Fruit fly (Drosophila melanogaster) whole organism, wandering third instar larva: ENCODE results near the gene CG12170.

ENCODE experiments used
- Abd-B ChIP-seq: fragments of >200 bp; optimal IDR thresholded peaks from 2 replicates; lab custom pipeline; 2017; ENCODE audit warnings: missing biosample characterization, missing genetic modification characterization
- CG32264 ChIP-seq: fragments of 200-800 bp; sonication (Bioruptor generic); optimal IDR thresholded peaks from 2 replicates; lab custom pipeline; 2016; ENCODE audit warnings: missing biosample characterization, missing genetic modification characterization
- CG9705 ChIP-seq: fragments of 200-800 bp; sonication (Bioruptor generic); optimal IDR thresholded peaks from 2 replicates; lab custom pipeline; 2018; ENCODE audit warnings: missing biosample characterization, mild to moderate bottlenecking, missing genetic modification characterization
- CrebA ChIP-seq: fragments of 200-800 bp; sonication (Bioruptor generic); optimal IDR thresholded peaks from 2 replicates; lab custom pipeline; 2016; ENCODE audit warnings: missing biosample characterization, mild to moderate bottlenecking, missing genetic modification characterization, borderline replicate concordance
- Dfd ChIP-seq: fragments of >200 bp; optimal IDR thresholded peaks from 2 replicates; lab custom pipeline; 2017; ENCODE audit warnings: missing biosample characterization, missing genetic modification characterization
- Dif ChIP-seq: fragments of 200-275, 200-300 bp; sonication (Bioruptor generic); optimal IDR thresholded peaks from 2 replicates; lab custom pipeline; 2018; ENCODE audit warnings: missing biosample characterization, missing genetic modification characterization; ENCODE audit not compliant: partially characterized antibody
- HLH106 ChIP-seq: fragments of 200-800 bp; optimal IDR thresholded peaks from 3 replicates; lab custom pipeline; 2019; ENCODE audit warnings: missing biosample characterization, mild to moderate bottlenecking, missing genetic modification characterization, moderate library complexity
- Hnf4 ChIP-seq: fragments of 200-800 bp; sonication (Bioruptor generic); optimal IDR thresholded peaks from 2 replicates; lab custom pipeline; 2016; ENCODE audit warnings: missing biosample characterization, mild to moderate bottlenecking, missing genetic modification characterization
- Hr78 ChIP-seq: fragments of >200 bp; optimal IDR thresholded peaks from 2 replicates; lab custom pipeline; 2017; ENCODE audit warnings: missing biosample characterization, missing genetic modification characterization
- Hr83 ChIP-seq: fragments of 200-300 bp; sonication (Bioruptor generic); optimal IDR thresholded peaks from 2 replicates; lab custom pipeline; 2016; ENCODE audit warnings: missing biosample characterization, mild to moderate bottlenecking, missing genetic modification characterization, moderate library complexity; ENCODE audit not compliant: poor library complexity, severe bottlenecking
- Jra ChIP-seq: sonication (Bioruptor generic); optimal IDR thresholded peaks from 2 replicates; lab custom pipeline; 2016; ENCODE audit warnings: missing biosample characterization, missing genetic modification characterization
- Mio ChIP-seq: sonication (Bioruptor generic); optimal IDR thresholded peaks from 2 replicates; lab custom pipeline; 2016; ENCODE audit warnings: missing biosample characterization, missing genetic modification characterization
- Myc ChIP-seq: fragments of >200 bp; optimal IDR thresholded peaks from 2 replicates; lab custom pipeline; 2017
- N ChIP-seq: fragments of >200 bp; optimal IDR thresholded peaks from 2 replicates; lab custom pipeline; 2018; ENCODE audit warnings: missing biosample characterization, missing external identifiers, missing genetic modification characterization
- OdsH ChIP-seq: fragments of 200-800 bp; sonication (Bioruptor generic); optimal IDR thresholded peaks from 2 replicates; lab custom pipeline; 2016; ENCODE audit warnings: missing biosample characterization, mild to moderate bottlenecking, missing genetic modification characterization
- Rel ChIP-seq, 2 experiments: fragments of 200-800 bp; sonication (Bioruptor generic) in 1 of 2; optimal IDR thresholded peaks; 2 replicates in 1 of 2; 3 replicates in 1 of 2; lab custom pipeline; 2016 to 2019; ENCODE audit warnings: mild to moderate bottlenecking in 2 of 2, missing biosample characterization in 2 of 2, missing genetic modification characterization in 2 of 2, moderate library complexity in 1 of 2
- Sp1 ChIP-seq: fragments of 200-800 bp; sonication (Bioruptor generic); optimal IDR thresholded peaks from 3 replicates; lab custom pipeline; 2019; ENCODE audit warnings: missing biosample characterization, mild to moderate bottlenecking, missing genetic modification characterization, moderate library complexity
- Vsx2 ChIP-seq: fragments of 200-300, 225-300 bp; sonication (Bioruptor generic); optimal IDR thresholded peaks from 2 replicates; lab custom pipeline; 2018; ENCODE audit warnings: missing biosample characterization, missing genetic modification characterization; ENCODE audit not compliant: partially characterized antibody
- br ChIP-seq: fragments of 200-800 bp; sonication (Bioruptor generic); optimal IDR thresholded peaks from 2 replicates; lab custom pipeline; 2016; ENCODE audit warnings: missing biosample characterization, missing genetic modification characterization
- brk ChIP-seq: fragments of 200-800 bp; sonication (Bioruptor generic); optimal IDR thresholded peaks from 2 replicates; lab custom pipeline; 2016; ENCODE audit warnings: missing biosample characterization, mild to moderate bottlenecking, missing genetic modification characterization
- dl ChIP-seq, 2 experiments: fragments of 175-275, 200-275 bp in 1 of 2; fragments of 200-275 bp in 1 of 2; sonication (Bioruptor generic); optimal IDR thresholded peaks; lab custom pipeline; 2018; ENCODE audit warnings: mild to moderate bottlenecking in 2 of 2, missing biosample characterization in 2 of 2, missing genetic modification characterization in 2 of 2, moderate library complexity in 2 of 2; ENCODE audit not compliant: partially characterized antibody in 2 of 2, insufficient read depth in 1 of 2
- dmrt93B ChIP-seq: fragments of 200-800 bp; sonication (Bioruptor generic); optimal IDR thresholded peaks from 2 replicates; lab custom pipeline; 2018; ENCODE audit warnings: missing biosample characterization, mild to moderate bottlenecking, missing genetic modification characterization
- dsf ChIP-seq: sonication (Bioruptor generic); optimal IDR thresholded peaks from 2 replicates; lab custom pipeline; 2016; ENCODE audit warnings: missing biosample characterization, missing genetic modification characterization, borderline replicate concordance
- ey ChIP-seq: fragments of 200-800 bp; sonication (Bioruptor generic); optimal IDR thresholded peaks from 2 replicates; lab custom pipeline; 2016; ENCODE audit warnings: missing biosample characterization, missing genetic modification characterization
- foxo ChIP-seq, 2 experiments: fragments of 200-800 bp; sonication (Bioruptor generic); optimal IDR thresholded peaks; 2 replicates in 1 of 2; 3 replicates in 1 of 2; lab custom pipeline; 2016 to 2017; ENCODE audit warnings: missing biosample characterization in 2 of 2, missing genetic modification characterization in 2 of 2
- fru ChIP-seq: fragments of 200-800 bp; sonication (Bioruptor generic); optimal IDR thresholded peaks from 3 replicates; lab custom pipeline; 2016; ENCODE audit warnings: missing biosample characterization, mild to moderate bottlenecking, missing genetic modification characterization
- h ChIP-seq: fragments of 200-800 bp; sonication (Bioruptor generic); optimal IDR thresholded peaks from 3 replicates; lab custom pipeline; 2016; ENCODE audit warnings: missing biosample characterization, mild to moderate bottlenecking, missing genetic modification characterization
- jim ChIP-seq: fragments of 175-275, 200-325 bp; sonication (Bioruptor generic); optimal IDR thresholded peaks from 2 replicates; lab custom pipeline; 2016; ENCODE audit warnings: missing biosample characterization, mild to moderate bottlenecking, missing genetic modification characterization
- lola ChIP-seq: fragments of >200 bp; optimal IDR thresholded peaks from 2 replicates; lab custom pipeline; 2017; ENCODE audit warnings: missing biosample characterization, missing genetic modification characterization
- pan ChIP-seq: fragments of >200 bp; optimal IDR thresholded peaks from 2 replicates; lab custom pipeline; 2017
- psq ChIP-seq: fragments of 200-800 bp; sonication (Bioruptor generic); optimal IDR thresholded peaks from 3 replicates; lab custom pipeline; 2017; ENCODE audit warnings: missing biosample characterization, mild to moderate bottlenecking, missing genetic modification characterization, moderate library complexity
- rgr ChIP-seq: fragments of 200-800 bp; sonication (Bioruptor generic); optimal IDR thresholded peaks from 3 replicates; lab custom pipeline; 2016; ENCODE audit warnings: missing biosample characterization, mild to moderate bottlenecking, missing genetic modification characterization
- sage ChIP-seq: fragments of 200-800 bp; sonication (Bioruptor generic); optimal IDR thresholded peaks from 2 replicates; lab custom pipeline; 2016; ENCODE audit warnings: missing biosample characterization, mild to moderate bottlenecking, missing genetic modification characterization
- sv ChIP-seq: fragments of 200-800 bp; sonication (Bioruptor generic); optimal IDR thresholded peaks from 3 replicates; lab custom pipeline; 2016; ENCODE audit warnings: missing biosample characterization, missing genetic modification characterization
- tai ChIP-seq: sonication (Bioruptor generic); optimal IDR thresholded peaks from 2 replicates; lab custom pipeline; 2016; ENCODE audit warnings: missing biosample characterization, missing genetic modification characterization
- usp ChIP-seq: fragments of >200 bp; optimal IDR thresholded peaks from 2 replicates; lab custom pipeline; 2017; ENCODE audit warnings: missing biosample characterization, missing genetic modification characterization
- woc ChIP-seq: sonication (Bioruptor generic); optimal IDR thresholded peaks from 2 replicates; lab custom pipeline; 2016; ENCODE audit warnings: missing biosample characterization, mild to moderate bottlenecking, missing genetic modification characterization

Gene CG12170

dm6 chr3R:5633437-5633836 is 3.6 kb upstream of the CG12170 start, which contains the start of gene CG12171:
CG12171 (plus strand) TSS chr3R:5633627.
- TF ChIP-seq Hr83 (GFP tag; lab: Kevin White, UChicago) (peak; percentile 46), Jra (GFP tag; lab: Kevin White, UChicago) (no peak), ey (GFP tag; lab: Kevin White, UChicago) (no peak), Dfd (GFP tag; lab: Kevin White, UChicago) (no peak), br (GFP tag; lab: Kevin White, UChicago) (no peak)

- TF ChIP-seq br (GFP tag; lab: Kevin White, UChicago) (no peak), rgr (GFP tag; lab: Kevin White, UChicago) (no peak), usp (GFP tag; lab: Kevin White, UChicago) (no peak), sage (GFP tag; lab: Kevin White, UChicago) (no peak), Abd-B (GFP tag; lab: Kevin White, UChicago) (no peak), foxo (GFP tag; optimal IDR thresholded peaks at IDR 0.05; lab: Kevin White, UChicago) (no peak)
These were observed 1.5 kb upstream of the CG12170 start, which contains the start of gene CG31546 for dm6 chr3R:5635524-5635923. CG31546 (minus strand) TSS chr3R:5635624.

dm6 chr3R:5643421-5643820 is 6.4 kb downstream of the CG12170 start:
- TF ChIP-seq brk (GFP tag; lab: Kevin White, UChicago): no peak
- no peak for TF ChIP-seq Sp1 (GFP tag; lab: Kevin White, UChicago)
- TF ChIP-seq psq (GFP tag; lab: Kevin White, UChicago): no peak
- no peak for TF ChIP-seq br (GFP tag; lab: Kevin White, UChicago)
- no peak for TF ChIP-seq tai
- TF ChIP-seq pan (lab: Kevin White, UChicago): no peak
- TF ChIP-seq jim (GFP tag; lab: Kevin White, UChicago): no peak
- TF ChIP-seq foxo (GFP tag; optimal IDR thresholded peaks at IDR 0.05; lab: Kevin White, UChicago): no peak
- no peak for TF ChIP-seq fru (GFP tag; lab: Kevin White, UChicago)
- TF ChIP-seq sv (GFP tag; lab: Kevin White, UChicago): no peak
- no peak for TF ChIP-seq usp (GFP tag; lab: Kevin White, UChicago)
- no peak for TF ChIP-seq woc (GFP tag; lab: Kevin White, UChicago)
- no peak for TF ChIP-seq Jra (GFP tag; lab: Kevin White, UChicago)
- no peak for TF ChIP-seq Mio
- TF ChIP-seq OdsH (GFP tag; lab: Kevin White, UChicago): no peak

- TF ChIP-seq Vsx2 (GFP tag; lab: Kevin White, UChicago) (no peak), Myc (lab: Kevin White, UChicago) (no peak), Rel (GFP tag; optimal IDR thresholded peaks at IDR 0.05; lab: Kevin White, UChicago) (no peak), Rel (tag; optimal IDR thresholded peaks at IDR 0.05; lab: Kevin White, UChicago) (peak; percentile 10), Dfd (GFP tag; lab: Kevin White, UChicago) (no peak), woc (GFP tag; lab: Kevin White, UChicago) (no peak), sage (GFP tag; lab: Kevin White, UChicago) (no peak), rgr (GFP tag; lab: Kevin White, UChicago) (peak; percentile 31), tai (no peak), Hr83 (GFP tag; lab: Kevin White, UChicago) (no peak), brk (GFP tag; lab: Kevin White, UChicago) (no peak), HLH106 (peak; percentile 35), Hnf4 (GFP tag; lab: Kevin White, UChicago) (no peak), usp (GFP tag; lab: Kevin White, UChicago) (no peak), CG32264 (GFP tag; lab: Kevin White, UChicago) (no peak), lola (GFP tag; lab: Kevin White, UChicago) (no peak), CrebA (GFP tag; lab: Kevin White, UChicago) (no peak), h (GFP tag; lab: Kevin White, UChicago) (peak; percentile 66), sv (GFP tag; lab: Kevin White, UChicago) (no peak), OdsH (GFP tag; lab: Kevin White, UChicago) (peak; percentile 18), Sp1 (GFP tag; lab: Kevin White, UChicago) (no peak), Jra (GFP tag; lab: Kevin White, UChicago) (peak; percentile 26), Mio (no peak), Hr78 (GFP tag; lab: Kevin White, UChicago) (no peak), br (GFP tag; lab: Kevin White, UChicago) (peak; percentile 49), dsf (GFP tag; lab: Kevin White, UChicago) (no peak), dl (GFP tag; optimal IDR thresholded peaks at IDR 0.05; lab: Kevin White, UChicago; ENCODE audit: insufficient read depth in 1 of 2, partially characterized antibody in 2 of 2) (no peak), Abd-B (GFP tag; lab: Kevin White, UChicago) (no peak), fru (GFP tag; lab: Kevin White, UChicago) (no peak), N (GFP tag; lab: Kevin White, UChicago) (peak; percentile 46), dmrt93B (GFP tag; lab: Kevin White, UChicago) (no peak), Dif (no peak), jim (GFP tag; lab: Kevin White, UChicago) (no peak), ey (GFP tag; lab: Kevin White, UChicago) (peak; percentile 31), pan (lab: Kevin White, UChicago) (no peak), foxo (GFP tag; optimal IDR thresholded peaks at IDR 0.05; lab: Kevin White, UChicago) (peak in 1 of 2 experiments; percentile 36), CG9705 (GFP tag; lab: Kevin White, UChicago) (no peak)
These were observed 10.9 kb downstream of the CG12170 start for dm6 chr3R:5647705-5648568.
